Fruit fly (Drosophila melanogaster): ENCODE results near the gene bsh.

The bsh gene

dm6 chr2L:19763773-19764580, 4.9 kb downstream of the bsh start, which contains the start of gene fbp (continued):
- TF ChIP-seq CG8319 (GFP tag; optimal IDR thresholded peaks at IDR 0.05), result peak; percentile 50
- peak; percentile 57 for TF ChIP-seq cyc (GFP tag; optimal IDR thresholded peaks at IDR 0.05)
- TF ChIP-seq Lpt (GFP tag; optimal IDR thresholded peaks at IDR 0.05), result peak; percentile 49
- TF ChIP-seq CG6808 (GFP tag; optimal IDR thresholded peaks at IDR 0.05), result peak; percentile 75
- TF ChIP-seq CG6854 (GFP tag; optimal IDR thresholded peaks at IDR 0.05), result no peak
- peak; percentile 41 for TF ChIP-seq CG7368 (GFP tag; optimal IDR thresholded peaks at IDR 0.05)
- TF ChIP-seq achi (GFP tag; optimal IDR thresholded peaks at IDR 0.05), result peak; percentile 80
- TF ChIP-seq CG31627 (GFP tag; optimal IDR thresholded peaks at IDR 0.05), result peak; percentile 60
- peak; percentile 82 for TF ChIP-seq Blimp-1 (GFP tag; optimal IDR thresholded peaks at IDR 0.05)
- peak; percentile 85 for TF ChIP-seq svp (GFP tag)
- peak; percentile 32 for TF ChIP-seq vri (GFP tag; optimal IDR thresholded peaks at IDR 0.05)
- TF ChIP-seq Eip75B (GFP tag; optimal IDR thresholded peaks at IDR 0.05), result peak; percentile 12
- peak; percentile 54 for TF ChIP-seq lz (GFP tag; optimal IDR thresholded peaks at IDR 0.05)
- TF ChIP-seq pdm3 (GFP tag; optimal IDR thresholded peaks at IDR 0.05), result peak; percentile 42
- TF ChIP-seq Hr4 (GFP tag; optimal IDR thresholded peaks at IDR 0.05), result peak; percentile 56
- TF ChIP-seq CG4318 (GFP tag; optimal IDR thresholded peaks at IDR 0.05), result peak; percentile 79
- TF ChIP-seq CG11294 (GFP tag; IDR thresholded peaks at IDR 0.05), result no peak

dm6 chr2L:19763446-19763772, 5.5 kb downstream of the bsh start:
- TF ChIP-seq Eip78C (GFP tag) (peak; percentile 27), svp (GFP tag) (peak; percentile 91), Hr38 (GFP tag; optimal IDR thresholded peaks at IDR 0.05) (no peak), spab (GFP tag; optimal IDR thresholded peaks at IDR 0.05) (no peak), CG15336 (GFP tag; IDR thresholded peaks at IDR 0.05) (no peak), CG4318 (GFP tag; optimal IDR thresholded peaks at IDR 0.05) (no peak)

- TF ChIP-seq CG11762 (GFP tag; optimal IDR thresholded peaks at IDR 0.05; ENCODE audit: insufficient read depth), result peak; percentile 76
- TF ChIP-seq CG32006 (GFP tag; optimal IDR thresholded peaks at IDR 0.05), result peak; percentile 88
- peak; percentile 83 for TF ChIP-seq Smox (GFP tag; optimal IDR thresholded peaks at IDR 0.05)
- no peak for TF ChIP-seq pdm3 (GFP tag; optimal IDR thresholded peaks at IDR 0.05)
- peak; percentile 71 for TF ChIP-seq CG6808 (GFP tag; optimal IDR thresholded peaks at IDR 0.05)
- peak; percentile 87 for TF ChIP-seq dac (GFP tag; optimal IDR thresholded peaks at IDR 0.05)
- peak; percentile 91 for TF ChIP-seq svp (GFP tag)
- peak; percentile 76 for TF ChIP-seq Sox102F (GFP tag; optimal IDR thresholded peaks at IDR 0.05)
- peak; percentile 91 for TF ChIP-seq CG31627 (GFP tag; optimal IDR thresholded peaks at IDR 0.05)
- peak in 1 of 2 experiments; percentile 76 for TF ChIP-seq salr (GFP tag; optimal IDR thresholded peaks at IDR 0.05)
- TF ChIP-seq OdsH (GFP tag; optimal IDR thresholded peaks at IDR 0.05), result no peak
- TF ChIP-seq CG3032 (tag; optimal IDR thresholded peaks at IDR 0.05), result peak; percentile 89
- TF ChIP-seq dsx (GFP tag; optimal IDR thresholded peaks at IDR 0.05; ENCODE audit: poor library complexity, severe bottlenecking), result no peak
- TF ChIP-seq CG4318 (GFP tag; optimal IDR thresholded peaks at IDR 0.05), result no peak
- peak; percentile 81 for TF ChIP-seq CG1621 (tag; optimal IDR thresholded peaks at IDR 0.05)
- peak; percentile 65 for TF ChIP-seq Hr38 (GFP tag; optimal IDR thresholded peaks at IDR 0.05)
- TF ChIP-seq CG10631 (GFP tag; optimal IDR thresholded peaks at IDR 0.05), result no peak
- TF ChIP-seq Eip78C (GFP tag), result peak; percentile 92
- peak; percentile 80 for TF ChIP-seq Sox15 (GFP tag; optimal IDR thresholded peaks at IDR 0.05)
- peak; percentile 93 for TF ChIP-seq eg (GFP tag; IDR thresholded peaks at IDR 0.05)
- TF ChIP-seq esn (GFP tag; optimal IDR thresholded peaks at IDR 0.05), result peak; percentile 93
- peak; percentile 85 for TF ChIP-seq net (GFP tag; optimal IDR thresholded peaks at IDR 0.05)
- TF ChIP-seq acj6 (GFP tag; optimal IDR thresholded peaks at IDR 0.05), result peak; percentile 88
- TF ChIP-seq achi (GFP tag; optimal IDR thresholded peaks at IDR 0.05), result peak; percentile 87
- TF ChIP-seq CG8119 (GFP tag; IDR thresholded peaks at IDR 0.05), result peak; percentile 80
- peak; percentile 83 for TF ChIP-seq CG6792 (GFP tag; optimal IDR thresholded peaks at IDR 0.05)
- TF ChIP-seq topi (GFP tag; optimal IDR thresholded peaks at IDR 0.05), result peak; percentile 87
- TF ChIP-seq CG6276 (GFP tag; optimal IDR thresholded peaks at IDR 0.05), result peak; percentile 58
- TF ChIP-seq fd59A (GFP tag; optimal IDR thresholded peaks at IDR 0.05), result peak; percentile 69
- peak; percentile 81 for TF ChIP-seq CG7368 (GFP tag; optimal IDR thresholded peaks at IDR 0.05)
- peak; percentile 68 for TF ChIP-seq CG6854 (GFP tag; optimal IDR thresholded peaks at IDR 0.05)
- TF ChIP-seq CG11902 (GFP tag; optimal IDR thresholded peaks at IDR 0.05), result peak; percentile 78
- no peak for TF ChIP-seq fd85E (GFP tag; optimal IDR thresholded peaks at IDR 0.05)
- peak; percentile 90 for TF ChIP-seq cyc (GFP tag; optimal IDR thresholded peaks at IDR 0.05)
- TF ChIP-seq lz (GFP tag; optimal IDR thresholded peaks at IDR 0.05), result peak; percentile 93
- TF ChIP-seq Lpt (GFP tag; optimal IDR thresholded peaks at IDR 0.05), result peak; percentile 78
Measured at dm6 chr2L:19758511-19759128, 10.2 kb downstream of the bsh start, which contains the start of the genes CG10628 and Dus3. Gene CG10628, minus strand, starts transcription at chr2L:19758615. Gene Dus3, plus strand, starts transcription at chr2L:19758879.
